Fruit fly (Drosophila melanogaster) whole organism, embryonic: ENCODE results near the gene CG14400.
A peak's percentile ranks its signal among the peaks of the same experiment; 100 is the strongest.

Source experiments
- Atf6 ChIP-seq: fragments of 200-800 bp; sonication (Bioruptor generic); IDR thresholded peaks from 2 replicates; pipeline ENCODE4 v1.3.6; 2022; ENCODE audit warnings: missing biosample characterization, missing genetic modification characterization
- BtbVII ChIP-seq: fragments of 200-800 bp; sonication (Bioruptor generic); optimal IDR thresholded peaks from 3 replicates; lab custom pipeline; 2017; ENCODE audit warnings: missing biosample characterization, mild to moderate bottlenecking, missing genetic modification characterization
- CG10979 ChIP-seq: fragments of 200-800 bp; sonication (Bioruptor generic); optimal IDR thresholded peaks from 2 replicates; lab custom pipeline; 2018; ENCODE audit warnings: missing biosample characterization, mild to moderate bottlenecking, missing genetic modification characterization, moderate library complexity
- CG1233 ChIP-seq: fragments of 200-800 bp; sonication (Bioruptor generic); optimal IDR thresholded peaks from 4 replicates; lab custom pipeline; 2018; ENCODE audit warnings: missing biosample characterization, mild to moderate bottlenecking, missing genetic modification characterization
- CG12659 ChIP-seq: fragments of 200-800 bp; sonication (Bioruptor generic); optimal IDR thresholded peaks from 3 replicates; lab custom pipeline; 2017; ENCODE audit warnings: mild to moderate bottlenecking, missing biosample characterization, missing genetic modification reagents, missing genetic modification characterization
- CG13287 ChIP-seq: fragments of 200-800 bp; sonication (Bioruptor generic); IDR thresholded peaks from 2 replicates; pipeline ENCODE4 v1.3.6; 2022; ENCODE audit warnings: missing biosample characterization, missing genetic modification characterization; ENCODE audit not compliant: partially characterized antibody
- CG15514 ChIP-seq: fragments of 200-800 bp; sonication (Bioruptor generic); optimal IDR thresholded peaks from 3 replicates; lab custom pipeline; 2017; ENCODE audit warnings: missing biosample characterization, missing genetic modification characterization, mild to moderate bottlenecking, moderate library complexity, missing genetic modification reagents
- CG15696 ChIP-seq: fragments of 200-800 bp; sonication (Bioruptor generic); optimal IDR thresholded peaks from 2 replicates; lab custom pipeline; 2019; ENCODE audit warnings: missing biosample characterization, mild to moderate bottlenecking, missing genetic modification characterization, moderate library complexity
- CG17186 ChIP-seq: fragments of 200-800 bp; sonication (Bioruptor generic); optimal IDR thresholded peaks from 3 replicates; lab custom pipeline; 2017; ENCODE audit warnings: missing biosample characterization, missing genetic modification reagents, missing genetic modification characterization
- CG17361 ChIP-seq: fragments of 200-800 bp; sonication (Bioruptor generic); IDR thresholded peaks from 3 replicates; pipeline ENCODE4 v1.3.6; 2022; ENCODE audit warnings: missing biosample characterization, missing genetic modification characterization
- CG17612 ChIP-seq: fragments of 200-800 bp; sonication (Bioruptor generic); IDR thresholded peaks from 2 replicates; pipeline ENCODE4 v1.3.6; 2022; ENCODE audit warnings: missing biosample characterization, missing genetic modification characterization
- CG1792 ChIP-seq: fragments of 200-800 bp; sonication (Bioruptor generic); optimal IDR thresholded peaks from 2 replicates; lab custom pipeline; 2016; ENCODE audit warnings: missing biosample characterization, missing genetic modification characterization
- CG2120 ChIP-seq: fragments of 200-800 bp; sonication (Bioruptor generic); optimal IDR thresholded peaks from 3 replicates; lab custom pipeline; 2016; ENCODE audit warnings: missing biosample characterization, missing genetic modification characterization
- CG2202 ChIP-seq: fragments of 200-800 bp; sonication (Bioruptor generic); optimal IDR thresholded peaks from 2 replicates; lab custom pipeline; 2018; ENCODE audit warnings: missing biosample characterization, mild to moderate bottlenecking, missing genetic modification characterization
- CG30431 ChIP-seq: fragments of 200-800 bp; sonication (Bioruptor generic); optimal IDR thresholded peaks from 2 replicates; lab custom pipeline; 2017; ENCODE audit warnings: missing biosample characterization, missing genetic modification characterization
- CG42726 ChIP-seq: fragments of 200-800 bp; sonication (Bioruptor generic); IDR thresholded peaks from 2 replicates; pipeline ENCODE4 v1.3.6; 2022; ENCODE audit warnings: missing biosample characterization, missing genetic modification characterization; ENCODE audit not compliant: partially characterized antibody
- CG6272 ChIP-seq: fragments of 200-800 bp; sonication (Bioruptor generic); IDR thresholded peaks from 2 replicates; pipeline ENCODE4 v1.3.6; 2022; ENCODE audit warnings: missing biosample characterization, missing genetic modification characterization
- CG6813 ChIP-seq: fragments of 200-800 bp; sonication (Bioruptor generic); optimal IDR thresholded peaks from 2 replicates; lab custom pipeline; 2017; ENCODE audit warnings: missing biosample characterization, missing genetic modification characterization, mild to moderate bottlenecking, moderate library complexity, missing genetic modification reagents
- CG7372 ChIP-seq: fragments of 200-800 bp; sonication (Bioruptor generic); IDR thresholded peaks from 2 replicates; pipeline ENCODE4 v1.3.6; 2022; ENCODE audit warnings: missing biosample characterization, missing genetic modification characterization
- CG7928 ChIP-seq: fragments of 200-800 bp; sonication (Bioruptor generic); optimal IDR thresholded peaks from 2 replicates; lab custom pipeline; 2017; ENCODE audit warnings: missing biosample characterization, mild to moderate bottlenecking, missing genetic modification characterization
- CG8281 ChIP-seq: fragments of 200-800 bp; sonication (Bioruptor generic); optimal IDR thresholded peaks from 2 replicates; lab custom pipeline; 2018; ENCODE audit warnings: missing biosample characterization, mild to moderate bottlenecking, missing genetic modification characterization, moderate library complexity
- CG9609 ChIP-seq: fragments of 200-800 bp; sonication (Bioruptor generic); optimal IDR thresholded peaks from 3 replicates; lab custom pipeline; 2016; ENCODE audit warnings: missing biosample characterization, missing genetic modification characterization
- CTCF ChIP-seq: fragments of 200-800 bp; sonication (Bioruptor generic); optimal IDR thresholded peaks from 2 replicates; lab custom pipeline; 2017; ENCODE audit warnings: missing biosample characterization, mild to moderate bottlenecking, missing genetic modification characterization, moderate library complexity
- Dip2 ChIP-seq: fragments of 200-800 bp; sonication (Bioruptor generic); IDR thresholded peaks from 2 replicates; pipeline ENCODE4 v1.3.6; 2022; ENCODE audit warnings: missing biosample characterization, missing genetic modification characterization
- Doc2 ChIP-seq: fragments of 200-800 bp; sonication (Bioruptor generic); IDR thresholded peaks from 2 replicates; pipeline ENCODE4 v1.3.6; 2022; ENCODE audit warnings: missing biosample characterization, missing genetic modification characterization
- Doc3 ChIP-seq: fragments of 200-800 bp; sonication (Bioruptor generic); IDR thresholded peaks from 3 replicates; pipeline ENCODE4 v1.3.6; 2022; ENCODE audit warnings: missing biosample characterization, missing genetic modification characterization; ENCODE audit not compliant: partially characterized antibody
- ERR ChIP-seq: fragments of 200-800 bp; sonication (Bioruptor generic); optimal IDR thresholded peaks from 2 replicates; lab custom pipeline; 2016; ENCODE audit warnings: missing biosample characterization, missing genetic modification characterization
- Gsc ChIP-seq: fragments of 200-800 bp; sonication (Bioruptor generic); IDR thresholded peaks from 2 replicates; pipeline ENCODE4 v1.3.6; 2022; ENCODE audit warnings: missing biosample characterization, missing genetic modification characterization
- HLH4C ChIP-seq: fragments of 200-800 bp; sonication (Bioruptor generic); IDR thresholded peaks from 3 replicates; pipeline ENCODE4 v1.3.6; 2022; ENCODE audit warnings: missing biosample characterization, missing genetic modification characterization; ENCODE audit not compliant: partially characterized antibody
- Hmr ChIP-seq: fragments of 200-800 bp; sonication (Bioruptor generic); optimal IDR thresholded peaks from 3 replicates; lab custom pipeline; 2017; ENCODE audit warnings: mild to moderate bottlenecking, missing biosample characterization, missing genetic modification reagents, missing genetic modification characterization
- Hr3 ChIP-seq: fragments of 200-800 bp; sonication (Bioruptor generic); optimal IDR thresholded peaks from 3 replicates; lab custom pipeline; 2016; ENCODE audit warnings: missing biosample characterization, missing genetic modification characterization
- Hr51 ChIP-seq, 2 experiments: fragments of 200-800 bp; sonication (Bioruptor generic); optimal IDR thresholded peaks; 2 replicates in 1 of 2; 3 replicates in 1 of 2; lab custom pipeline; 2016 to 2018; ENCODE audit warnings: missing biosample characterization in 2 of 2, missing genetic modification characterization in 2 of 2, mild to moderate bottlenecking in 1 of 2, moderate library complexity in 1 of 2
- Nf-YB ChIP-seq: fragments of 200-800 bp; sonication (Bioruptor generic); optimal IDR thresholded peaks from 3 replicates; lab custom pipeline; 2019; ENCODE audit warnings: missing biosample characterization, mild to moderate bottlenecking, missing genetic modification characterization, moderate library complexity
- Sox100B ChIP-seq: fragments of 200-800 bp; sonication (Bioruptor generic); optimal IDR thresholded peaks from 3 replicates; lab custom pipeline; 2018; ENCODE audit warnings: missing biosample characterization, mild to moderate bottlenecking, missing genetic modification characterization
- al ChIP-seq: fragments of 200-800 bp; sonication (Bioruptor generic); IDR thresholded peaks from 2 replicates; pipeline ENCODE4 v1.3.6; 2022; ENCODE audit warnings: missing biosample characterization, missing genetic modification characterization
- ara ChIP-seq: fragments of 200-800 bp; sonication (Bioruptor generic); IDR thresholded peaks from 2 replicates; pipeline ENCODE4 v1.3.6; 2022; ENCODE audit warnings: missing biosample characterization, missing genetic modification characterization
- ash1 ChIP-seq: fragments of 200-800 bp; sonication (Bioruptor generic); optimal IDR thresholded peaks from 2 replicates; lab custom pipeline; 2018; ENCODE audit warnings: missing biosample characterization, mild to moderate bottlenecking, missing genetic modification characterization
- az2 ChIP-seq: fragments of 200-800 bp; sonication (Bioruptor generic); optimal IDR thresholded peaks from 3 replicates; lab custom pipeline; 2016; ENCODE audit warnings: missing biosample characterization, missing genetic modification characterization
- bcd ChIP-seq: fragments of 200-800 bp; sonication (Bioruptor generic); optimal IDR thresholded peaks from 2 replicates; lab custom pipeline; 2017; ENCODE audit warnings: missing biosample characterization, mild to moderate bottlenecking, missing genetic modification characterization
- br ChIP-seq: fragments of >200 bp; optimal IDR thresholded peaks from 2 replicates; lab custom pipeline; 2017
- chm ChIP-seq: fragments of 200-800 bp; sonication (Bioruptor generic); IDR thresholded peaks from 2 replicates; pipeline ENCODE4 v1.3.6; 2022; ENCODE audit warnings: missing biosample characterization, missing genetic modification characterization
- gcm2 ChIP-seq: fragments of 200-800 bp; sonication (Bioruptor generic); optimal IDR thresholded peaks from 2 replicates; lab custom pipeline; 2016; ENCODE audit warnings: missing biosample characterization, missing genetic modification characterization
- jigr1 ChIP-seq: fragments of 200-800 bp; sonication (Bioruptor generic); IDR thresholded peaks from 3 replicates; pipeline ENCODE4 v1.3.6; 2022; ENCODE audit warnings: missing biosample characterization, missing genetic modification characterization
- lab ChIP-seq: fragments of 200-800 bp; sonication (Bioruptor generic); optimal IDR thresholded peaks from 3 replicates; lab custom pipeline; 2017; ENCODE audit warnings: missing biosample characterization, missing genetic modification characterization, mild to moderate bottlenecking, moderate library complexity, missing genetic modification reagents
- nerfin-2 ChIP-seq: fragments of 200-800 bp; sonication (Bioruptor generic); IDR thresholded peaks from 2 replicates; pipeline ENCODE4 v1.3.6; 2022; ENCODE audit warnings: missing biosample characterization, missing genetic modification characterization; ENCODE audit not compliant: partially characterized antibody
- pfk ChIP-seq: fragments of 200-800 bp; sonication (Bioruptor generic); optimal IDR thresholded peaks from 2 replicates; lab custom pipeline; 2018; ENCODE audit warnings: missing biosample characterization, mild to moderate bottlenecking, missing genetic modification characterization, moderate library complexity
- repo ChIP-seq: fragments of 200-800 bp; sonication (Bioruptor generic); optimal IDR thresholded peaks from 2 replicates; lab custom pipeline; 2016; ENCODE audit warnings: missing biosample characterization, missing genetic modification characterization
- sob ChIP-seq: fragments of 200-800 bp; sonication (Bioruptor generic); IDR thresholded peaks from 2 replicates; pipeline ENCODE4 v1.3.6; 2022; ENCODE audit warnings: missing biosample characterization, missing genetic modification characterization
- ttk ChIP-seq: fragments of 200-800 bp; sonication (Bioruptor generic); IDR thresholded peaks from 2 replicates; pipeline ENCODE4 v2.1.2; 2022; ENCODE audit warnings: missing biosample characterization, missing genetic modification characterization
- unpg ChIP-seq: fragments of 200-800 bp; sonication (Bioruptor generic); optimal IDR thresholded peaks from 3 replicates; lab custom pipeline; 2018; ENCODE audit warnings: missing biosample characterization, mild to moderate bottlenecking, missing genetic modification characterization, moderate library complexity
- z ChIP-seq: fragments of 200-800 bp; sonication (Bioruptor generic); IDR thresholded peaks from 3 replicates; pipeline ENCODE4 v1.3.6; 2022; ENCODE audit warnings: missing biosample characterization, missing genetic modification characterization

The CG14400 gene

dm6 chr2L:20811039-20811652 is 46.5 kb downstream of the CG14400 start (continued):
- TF ChIP-seq nerfin-2 (GFP tag; lab: Robert Waterston, UW) (no peak), az2 (GFP tag; lab: Kevin White, UChicago) (peak; percentile 45), sob (GFP tag; lab: Robert Waterston, UW) (no peak), CG17186 (GFP tag; lab: Kevin White, UChicago) (no peak), CG1792 (GFP tag; lab: Kevin White, UChicago) (no peak), unpg (GFP tag; lab: Kevin White, UChicago) (peak; percentile 58), Doc3 (no peak), Hmr (peak; percentile 42), chm (GFP tag; lab: Robert Waterston, UW) (no peak), ash1 (GFP tag; lab: Kevin White, UChicago) (no peak), CG17612 (GFP tag; lab: Robert Waterston, UW) (no peak), CG12659 (GFP tag; lab: Kevin White, UChicago) (peak; percentile 42), gcm2 (GFP tag; lab: Kevin White, UChicago) (no peak), ttk (peak; percentile 44; the same call in 1 of the 2 replicates), CG6813 (GFP tag; lab: Kevin White, UChicago) (peak; percentile 31), CG30431 (GFP tag; lab: Kevin White, UChicago) (no peak), CG7372 (GFP tag; lab: Robert Waterston, UW) (peak; percentile 48; the same call in 1 of the 2 replicates), CG7928 (GFP tag; lab: Kevin White, UChicago) (no peak), CG2202 (tag; lab: Kevin White, UChicago) (no peak), z (GFP tag; lab: Robert Waterston, UW) (no peak), CG15514 (GFP tag; lab: Kevin White, UChicago) (peak; percentile 13), pfk (GFP tag; lab: Kevin White, UChicago) (no peak), ara (GFP tag; lab: Robert Waterston, UW) (no peak; the same call in 1 of the 2 replicates), br (no peak), repo (GFP tag; lab: Kevin White, UChicago) (no peak), Gsc (GFP tag; lab: Robert Waterston, UW) (no peak), Sox100B (GFP tag; lab: Kevin White, UChicago) (peak; percentile 34), CTCF (GFP tag; lab: Kevin White, UChicago) (no peak), CG42726 (no peak), bcd (GFP tag; lab: Kevin White, UChicago) (peak; percentile 9), Dip2 (no peak), lab (peak; percentile 54), al (GFP tag; lab: Robert Waterston, UW) (no peak), Doc2 (no peak), BtbVII (GFP tag; lab: Kevin White, UChicago) (peak; percentile 46), Hr3 (peak; percentile 21), CG15696 (tag; lab: Kevin White, UChicago) (no peak), HLH4C (GFP tag; lab: Robert Waterston, UW) (no peak), CG10979 (tag; lab: Kevin White, UChicago) (peak; percentile 29), Atf6 (GFP tag; lab: Robert Waterston, UW) (peak; percentile 39; the same call in 1 of the 2 replicates), jigr1 (GFP tag; lab: Robert Waterston, UW) (no peak), Hr51 (GFP tag; optimal IDR thresholded peaks at IDR 0.05; lab: Kevin White, UChicago) (peak in 1 of 2 experiments; percentile 80), CG1233 (GFP tag; lab: Kevin White, UChicago) (no peak), CG17361 (GFP tag; lab: Robert Waterston, UW) (peak; percentile 64; the same call in 1 of the 3 replicates), CG13287 (GFP tag; lab: Robert Waterston, UW) (no peak), CG9609 (GFP tag; lab: Kevin White, UChicago) (no peak), CG6272 (GFP tag; lab: Robert Waterston, UW) (no peak), CG8281 (tag; lab: Kevin White, UChicago) (no peak), Nf-YB (GFP tag; lab: Kevin White, UChicago) (no peak), CG2120 (GFP tag; lab: Kevin White, UChicago) (peak; percentile 4), ERR (GFP tag; lab: Kevin White, UChicago) (no peak)
